Fruit fly (Drosophila melanogaster) whole organism, wandering third instar larva: ENCODE data around the gene CG11425.

ENCODE experiments used
- Abd-B ChIP-seq: fragments of >200 bp; optimal IDR thresholded peaks from 2 replicates; lab custom pipeline; 2017; ENCODE audit warnings: missing biosample characterization, missing genetic modification characterization
- CG32264 ChIP-seq: fragments of 200-800 bp; sonication (Bioruptor generic); optimal IDR thresholded peaks from 2 replicates; lab custom pipeline; 2016; ENCODE audit warnings: missing biosample characterization, missing genetic modification characterization
- CG9705 ChIP-seq: fragments of 200-800 bp; sonication (Bioruptor generic); optimal IDR thresholded peaks from 2 replicates; lab custom pipeline; 2018; ENCODE audit warnings: missing biosample characterization, mild to moderate bottlenecking, missing genetic modification characterization
- CrebA ChIP-seq: fragments of 200-800 bp; sonication (Bioruptor generic); optimal IDR thresholded peaks from 2 replicates; lab custom pipeline; 2016; ENCODE audit warnings: missing biosample characterization, mild to moderate bottlenecking, missing genetic modification characterization, borderline replicate concordance
- Dfd ChIP-seq: fragments of >200 bp; optimal IDR thresholded peaks from 2 replicates; lab custom pipeline; 2017; ENCODE audit warnings: missing biosample characterization, missing genetic modification characterization
- Dif ChIP-seq: fragments of 200-275, 200-300 bp; sonication (Bioruptor generic); optimal IDR thresholded peaks from 2 replicates; lab custom pipeline; 2018; ENCODE audit warnings: missing biosample characterization, missing genetic modification characterization; ENCODE audit not compliant: partially characterized antibody
- GATAd ChIP-seq: sonication (Bioruptor generic); optimal IDR thresholded peaks from 2 replicates; lab custom pipeline; 2016; ENCODE audit warnings: missing biosample characterization, missing genetic modification characterization
- HLH106 ChIP-seq: fragments of 200-800 bp; optimal IDR thresholded peaks from 3 replicates; lab custom pipeline; 2019; ENCODE audit warnings: missing biosample characterization, mild to moderate bottlenecking, missing genetic modification characterization, moderate library complexity
- Hnf4 ChIP-seq: fragments of 200-800 bp; sonication (Bioruptor generic); optimal IDR thresholded peaks from 2 replicates; lab custom pipeline; 2016; ENCODE audit warnings: missing biosample characterization, mild to moderate bottlenecking, missing genetic modification characterization
- Hr78 ChIP-seq: fragments of >200 bp; optimal IDR thresholded peaks from 2 replicates; lab custom pipeline; 2017; ENCODE audit warnings: missing biosample characterization, missing genetic modification characterization
- Hr83 ChIP-seq: fragments of 200-300 bp; sonication (Bioruptor generic); optimal IDR thresholded peaks from 2 replicates; lab custom pipeline; 2016; ENCODE audit warnings: missing biosample characterization, mild to moderate bottlenecking, missing genetic modification characterization, moderate library complexity; ENCODE audit not compliant: poor library complexity, severe bottlenecking
- Jra ChIP-seq: sonication (Bioruptor generic); optimal IDR thresholded peaks from 2 replicates; lab custom pipeline; 2016; ENCODE audit warnings: missing biosample characterization, missing genetic modification characterization
- Mio ChIP-seq: sonication (Bioruptor generic); optimal IDR thresholded peaks from 2 replicates; lab custom pipeline; 2016; ENCODE audit warnings: missing biosample characterization, missing genetic modification characterization
- N ChIP-seq: fragments of >200 bp; optimal IDR thresholded peaks from 2 replicates; lab custom pipeline; 2018; ENCODE audit warnings: missing biosample characterization, missing external identifiers, missing genetic modification characterization
- Vsx2 ChIP-seq: fragments of 200-300, 225-300 bp; sonication (Bioruptor generic); optimal IDR thresholded peaks from 2 replicates; lab custom pipeline; 2018; ENCODE audit warnings: missing biosample characterization, missing genetic modification characterization; ENCODE audit not compliant: partially characterized antibody
- br ChIP-seq: fragments of 200-800 bp; sonication (Bioruptor generic); optimal IDR thresholded peaks from 2 replicates; lab custom pipeline; 2016; ENCODE audit warnings: missing biosample characterization, missing genetic modification characterization
- brk ChIP-seq: fragments of 200-800 bp; sonication (Bioruptor generic); optimal IDR thresholded peaks from 2 replicates; lab custom pipeline; 2016; ENCODE audit warnings: missing biosample characterization, mild to moderate bottlenecking, missing genetic modification characterization
- dl ChIP-seq, 2 experiments: fragments of 175-275, 200-275 bp in 1 of 2; fragments of 200-275 bp in 1 of 2; sonication (Bioruptor generic); optimal IDR thresholded peaks; lab custom pipeline; 2018; ENCODE audit warnings: mild to moderate bottlenecking in 2 of 2, missing biosample characterization in 2 of 2, missing genetic modification characterization in 2 of 2, moderate library complexity in 2 of 2; ENCODE audit not compliant: partially characterized antibody in 2 of 2, insufficient read depth in 1 of 2
- dsf ChIP-seq: sonication (Bioruptor generic); optimal IDR thresholded peaks from 2 replicates; lab custom pipeline; 2016; ENCODE audit warnings: missing biosample characterization, missing genetic modification characterization, borderline replicate concordance
- ey ChIP-seq: fragments of 200-800 bp; sonication (Bioruptor generic); optimal IDR thresholded peaks from 2 replicates; lab custom pipeline; 2016; ENCODE audit warnings: missing biosample characterization, missing genetic modification characterization
- foxo ChIP-seq, 2 experiments: fragments of 200-800 bp; sonication (Bioruptor generic); optimal IDR thresholded peaks; 2 replicates in 1 of 2; 3 replicates in 1 of 2; lab custom pipeline; 2016 to 2017; ENCODE audit warnings: missing biosample characterization in 2 of 2, missing genetic modification characterization in 2 of 2
- fru ChIP-seq: fragments of 200-800 bp; sonication (Bioruptor generic); optimal IDR thresholded peaks from 3 replicates; lab custom pipeline; 2016; ENCODE audit warnings: missing biosample characterization, mild to moderate bottlenecking, missing genetic modification characterization
- h ChIP-seq: fragments of 200-800 bp; sonication (Bioruptor generic); optimal IDR thresholded peaks from 3 replicates; lab custom pipeline; 2016; ENCODE audit warnings: missing biosample characterization, mild to moderate bottlenecking, missing genetic modification characterization
- jim ChIP-seq: fragments of 175-275, 200-325 bp; sonication (Bioruptor generic); optimal IDR thresholded peaks from 2 replicates; lab custom pipeline; 2016; ENCODE audit warnings: missing biosample characterization, mild to moderate bottlenecking, missing genetic modification characterization
- pan ChIP-seq: fragments of >200 bp; optimal IDR thresholded peaks from 2 replicates; lab custom pipeline; 2017
- psq ChIP-seq: fragments of 200-800 bp; sonication (Bioruptor generic); optimal IDR thresholded peaks from 3 replicates; lab custom pipeline; 2017; ENCODE audit warnings: missing biosample characterization, mild to moderate bottlenecking, missing genetic modification characterization, moderate library complexity
- rgr ChIP-seq: fragments of 200-800 bp; sonication (Bioruptor generic); optimal IDR thresholded peaks from 3 replicates; lab custom pipeline; 2016; ENCODE audit warnings: missing biosample characterization, mild to moderate bottlenecking, missing genetic modification characterization
- sv ChIP-seq: fragments of 200-800 bp; sonication (Bioruptor generic); optimal IDR thresholded peaks from 3 replicates; lab custom pipeline; 2016; ENCODE audit warnings: missing biosample characterization, missing genetic modification characterization
- tai ChIP-seq: sonication (Bioruptor generic); optimal IDR thresholded peaks from 2 replicates; lab custom pipeline; 2016; ENCODE audit warnings: missing biosample characterization, missing genetic modification characterization
- usp ChIP-seq: fragments of >200 bp; optimal IDR thresholded peaks from 2 replicates; lab custom pipeline; 2017; ENCODE audit warnings: missing biosample characterization, missing genetic modification characterization
- woc ChIP-seq: sonication (Bioruptor generic); optimal IDR thresholded peaks from 2 replicates; lab custom pipeline; 2016; ENCODE audit warnings: missing biosample characterization, mild to moderate bottlenecking, missing genetic modification characterization

The CG11425 gene

DNA sequence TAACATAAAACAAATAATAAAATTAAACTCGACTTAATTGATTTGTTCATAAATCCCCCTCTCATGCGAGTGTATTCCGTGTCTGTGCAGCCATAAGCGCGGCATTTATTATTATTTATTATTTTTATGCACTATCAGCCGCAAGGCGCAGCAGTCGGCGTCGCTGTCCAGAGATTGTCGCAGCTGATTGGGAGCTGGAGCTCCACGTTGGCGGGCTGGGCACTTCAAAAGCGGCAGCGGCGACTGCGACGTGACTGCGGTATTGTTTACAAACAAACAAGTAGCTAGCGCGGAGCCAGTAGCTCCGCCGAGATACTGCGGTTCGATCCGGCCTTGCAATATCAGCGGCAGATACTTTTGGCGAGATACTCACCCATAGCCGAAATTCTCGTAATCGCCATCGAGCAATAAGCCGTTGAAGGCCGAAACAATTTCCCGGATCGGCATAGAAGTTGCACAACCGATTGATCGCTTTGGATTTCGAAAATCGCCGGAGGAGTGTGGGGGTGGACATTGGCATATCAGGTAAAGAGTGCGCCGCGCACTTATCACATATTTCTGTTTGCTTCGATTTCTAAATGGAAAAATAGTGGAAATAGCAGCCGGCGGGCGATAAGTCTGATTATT is 15.6 kb upstream of the CG11425 start:
- TF ChIP-seq psq (GFP tag; lab: Kevin White, UChicago): no peak

DNA sequence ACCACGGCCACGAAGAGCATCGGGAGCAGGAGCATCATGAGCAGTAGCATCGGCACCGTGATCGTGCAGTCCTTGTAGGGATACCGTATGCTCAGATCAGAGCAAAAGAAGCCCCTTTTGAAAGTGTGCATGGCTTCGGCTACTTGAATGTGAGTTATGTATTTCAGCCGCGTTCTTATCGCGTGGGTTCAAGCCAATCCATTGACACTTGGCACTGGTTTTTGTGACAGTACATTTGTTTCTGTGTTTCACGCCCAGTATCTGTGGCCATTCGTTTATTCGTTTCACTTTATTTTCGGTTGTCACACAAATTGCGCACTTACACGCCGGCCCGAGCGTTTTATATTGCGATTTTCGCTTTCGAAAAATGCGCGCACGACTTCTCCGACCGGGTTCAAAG is 14.2 kb upstream of the CG11425 start:
- TF ChIP-seq jim (GFP tag; lab: Kevin White, UChicago) (no peak), Abd-B (GFP tag; lab: Kevin White, UChicago) (no peak), CG9705 (no peak), ey (GFP tag; lab: Kevin White, UChicago) (no peak), brk (no peak), fru (GFP tag; lab: Kevin White, UChicago) (no peak), Hr78 (GFP tag; lab: Kevin White, UChicago) (no peak), Dfd (no peak), br (GFP tag; lab: Kevin White, UChicago) (no peak), Hnf4 (no peak)
- TF ChIP-seq, all 38 proteins: peak for 0

DNA sequence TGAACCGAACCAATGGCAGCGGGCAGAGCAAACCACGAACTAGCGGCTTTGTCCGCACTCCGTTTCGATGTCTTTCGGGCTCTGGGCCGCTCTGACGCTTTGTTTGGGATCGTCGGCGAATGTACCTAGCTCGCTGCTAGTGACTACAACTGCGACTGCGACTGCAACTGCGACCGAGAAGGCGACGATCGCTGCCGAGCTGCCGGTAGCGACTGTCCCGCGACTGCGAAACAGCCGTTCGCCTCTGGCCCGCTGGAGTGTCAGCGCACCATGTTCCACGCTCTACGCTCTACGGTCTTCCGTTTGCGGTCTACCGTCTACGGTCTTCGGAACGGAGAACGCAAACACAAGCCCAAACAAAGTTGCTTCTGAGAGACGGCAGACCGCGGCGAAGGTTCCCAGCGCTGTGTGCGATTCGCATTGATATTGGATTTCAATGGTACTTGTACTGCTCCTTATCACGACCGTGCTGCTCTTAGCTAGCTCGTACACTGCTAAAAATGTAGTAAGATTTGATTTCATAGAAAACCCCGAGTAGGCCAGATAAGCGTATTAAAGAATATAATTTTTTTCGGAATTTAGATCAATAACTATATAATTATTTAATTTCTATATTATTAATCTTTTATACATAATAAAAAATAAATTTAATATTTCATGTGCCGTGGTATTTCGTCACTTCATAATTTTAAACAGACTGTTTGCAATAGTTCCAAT is 13.5 kb upstream of the CG11425 start, which contains the start of gene laza:
Gene laza (minus strand): TSS at position 214 of the 717 bp plus-strand sequence.
- TF ChIP-seq dsf (GFP tag; lab: Kevin White, UChicago) (no peak), tai (GFP tag; lab: Kevin White, UChicago) (no peak), HLH106 (no peak), psq (GFP tag; lab: Kevin White, UChicago) (no peak), h (GFP tag; lab: Kevin White, UChicago) (peak; percentile 2), N (GFP tag; lab: Kevin White, UChicago) (no peak), CG32264 (GFP tag; lab: Kevin White, UChicago) (no peak), GATAd (GFP tag; lab: Kevin White, UChicago) (no peak), Dif (GFP tag; lab: Kevin White, UChicago) (peak; percentile 4), CrebA (no peak), foxo (GFP tag; optimal IDR thresholded peaks at IDR 0.05; lab: Kevin White, UChicago) (no peak), usp (GFP tag; lab: Kevin White, UChicago) (no peak), pan (no peak), fru (GFP tag; lab: Kevin White, UChicago) (no peak), jim (GFP tag; lab: Kevin White, UChicago) (no peak), Mio (GFP tag; lab: Kevin White, UChicago) (no peak), Hr83 (no peak), Vsx2 (GFP tag; lab: Kevin White, UChicago) (peak; percentile 19), br (GFP tag; lab: Kevin White, UChicago) (no peak)

DNA sequence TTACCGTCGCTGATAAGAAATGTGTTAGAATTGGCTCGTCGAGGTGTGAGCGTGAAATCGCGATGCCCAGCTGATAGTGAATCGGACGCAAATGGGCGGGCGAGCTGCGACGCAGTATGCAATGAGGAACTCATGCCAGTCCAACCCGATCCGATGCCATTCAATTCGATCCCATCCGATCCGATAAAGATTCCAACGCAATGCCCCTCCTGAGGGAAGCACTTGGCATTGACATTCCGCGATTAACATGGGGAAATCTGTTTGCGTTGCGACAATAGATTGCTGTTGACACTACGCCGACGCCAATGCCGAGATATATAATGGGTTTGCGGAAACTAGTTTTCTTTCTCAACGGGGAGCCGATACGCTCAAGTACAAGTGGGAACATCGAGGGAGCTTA is 11.2 kb upstream of the CG11425 start:
- TF ChIP-seq h (GFP tag; lab: Kevin White, UChicago) (no peak), woc (no peak), Dfd (no peak), sv (GFP tag; lab: Kevin White, UChicago) (no peak), CG32264 (GFP tag; lab: Kevin White, UChicago) (no peak), foxo (GFP tag; optimal IDR thresholded peaks at IDR 0.05; lab: Kevin White, UChicago) (no peak), GATAd (GFP tag; lab: Kevin White, UChicago) (no peak), rgr (GFP tag; lab: Kevin White, UChicago) (no peak), psq (GFP tag; lab: Kevin White, UChicago) (no peak)

DNA sequence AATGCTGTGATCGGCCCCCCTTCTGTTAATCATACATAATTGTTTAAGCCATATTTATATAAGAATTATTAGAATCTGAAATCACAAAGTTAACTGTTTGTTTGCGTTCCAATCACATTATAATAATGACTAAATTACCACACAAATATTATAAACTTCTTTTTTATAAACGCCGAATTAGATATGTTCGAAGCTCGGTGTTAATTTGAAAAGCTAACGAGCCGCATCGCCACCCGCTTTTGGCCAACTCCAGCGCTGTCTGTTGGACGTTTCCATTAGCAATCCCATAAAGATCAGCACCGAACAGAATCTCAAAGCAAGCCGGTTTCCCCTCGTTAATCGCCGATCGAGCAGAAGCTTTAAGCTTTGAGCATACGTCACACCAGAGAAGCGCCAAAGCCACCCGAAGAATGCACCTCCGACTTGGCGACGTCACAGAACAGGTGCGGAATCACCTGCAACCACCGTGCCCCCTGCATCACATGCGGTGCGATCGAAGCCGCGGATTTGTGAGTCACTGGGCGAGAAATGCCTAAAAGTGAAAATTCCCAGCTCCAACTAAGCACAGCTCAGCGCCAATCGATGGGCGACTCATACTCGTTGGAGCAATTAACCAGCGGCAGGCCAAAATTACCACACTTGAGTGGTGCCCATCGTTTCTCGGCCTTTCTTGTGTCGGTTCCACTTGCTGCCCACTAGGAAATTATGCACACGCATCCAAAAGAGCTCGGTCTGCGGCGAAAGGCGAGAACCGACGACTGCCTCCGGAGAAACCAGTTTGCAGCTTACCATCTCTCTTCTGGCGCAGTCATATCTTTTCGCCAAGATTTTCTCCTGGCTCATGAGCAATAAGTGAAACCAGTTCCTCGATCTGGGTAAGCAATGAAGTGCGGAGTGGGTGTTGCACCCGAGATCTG is 8.9 kb upstream of the CG11425 start, which contains the start of gene CG11438:
Gene CG11438 (plus strand): TSS at position 134 of the 917 bp plus-strand sequence.
- TF ChIP-seq pan (no peak), dl (GFP tag; optimal IDR thresholded peaks at IDR 0.05; lab: Kevin White, UChicago; ENCODE audit: insufficient read depth in 1 of 2, partially characterized antibody in 2 of 2) (peak in 1 of 2 experiments; percentile 17), brk (no peak), Dif (GFP tag; lab: Kevin White, UChicago) (peak; percentile 65), Jra (GFP tag; lab: Kevin White, UChicago) (peak; percentile 62), Vsx2 (GFP tag; lab: Kevin White, UChicago) (peak; percentile 61)
